Fruit fly (Drosophila melanogaster) whole organism, embryonic: ENCODE measurements around the gene Papss.
A peak's percentile ranks its signal among the peaks of the same experiment; 100 is the strongest.

ENCODE experiments used
- ATbp ChIP-seq: fragments of 200-800 bp; sonication (Bioruptor generic); optimal IDR thresholded peaks from 2 replicates; lab custom pipeline; 2017; ENCODE audit warnings: missing biosample characterization, mild to moderate bottlenecking, missing genetic modification characterization, missing genetic modification reagents
- Aef1 ChIP-seq: fragments of 200-800 bp; sonication (Bioruptor generic); IDR thresholded peaks from 3 replicates; pipeline ENCODE4 v1.3.6; 2022; ENCODE audit warnings: missing biosample characterization, missing genetic modification characterization
- B-H2 ChIP-seq: fragments of 200-800 bp; sonication (Bioruptor generic); optimal IDR thresholded peaks from 2 replicates; lab custom pipeline; 2018; ENCODE audit warnings: missing biosample characterization, mild to moderate bottlenecking, missing genetic modification characterization
- BEAF-32 ChIP-seq: fragments of 200-800 bp; sonication (Bioruptor generic); optimal IDR thresholded peaks from 3 replicates; lab custom pipeline; 2017; ENCODE audit warnings: missing biosample characterization, missing genetic modification characterization, mild to moderate bottlenecking, moderate library complexity, missing genetic modification reagents
- CG11085 ChIP-seq: fragments of 200-800 bp; sonication (Bioruptor generic); IDR thresholded peaks from 2 replicates; pipeline ENCODE4 v1.3.6; 2022; ENCODE audit warnings: missing biosample characterization, missing genetic modification characterization
- CG12219 ChIP-seq: fragments of 200-800 bp; sonication (Bioruptor generic); optimal IDR thresholded peaks from 3 replicates; lab custom pipeline; 2018; ENCODE audit warnings: missing biosample characterization, mild to moderate bottlenecking, missing genetic modification characterization
- CG12236 ChIP-seq: fragments of 200-800 bp; sonication (Bioruptor generic); optimal IDR thresholded peaks from 2 replicates; lab custom pipeline; 2016; ENCODE audit warnings: missing biosample characterization, missing genetic modification characterization
- CG12299 ChIP-seq: fragments of 200-800 bp; sonication (Bioruptor generic); optimal IDR thresholded peaks from 2 replicates; lab custom pipeline; 2018; ENCODE audit warnings: missing biosample characterization, mild to moderate bottlenecking, missing genetic modification characterization
- CG1233 ChIP-seq: fragments of 200-800 bp; sonication (Bioruptor generic); optimal IDR thresholded peaks from 4 replicates; lab custom pipeline; 2018; ENCODE audit warnings: missing biosample characterization, mild to moderate bottlenecking, missing genetic modification characterization
- CG15269 ChIP-seq: fragments of 200-800 bp; sonication (Bioruptor generic); optimal IDR thresholded peaks from 2 replicates; lab custom pipeline; 2018; ENCODE audit warnings: missing biosample characterization, mild to moderate bottlenecking, missing genetic modification characterization, moderate library complexity
- CG1832 ChIP-seq: fragments of 200-800 bp; sonication (Bioruptor generic); optimal IDR thresholded peaks from 2 replicates; lab custom pipeline; 2017; ENCODE audit warnings: missing biosample characterization, mild to moderate bottlenecking, missing genetic modification characterization, inconsistent platforms
- CG18764 ChIP-seq: fragments of 200-800 bp; sonication (Bioruptor generic); optimal IDR thresholded peaks from 3 replicates; lab custom pipeline; 2016; ENCODE audit warnings: missing biosample characterization, missing genetic modification characterization
- CG2199 ChIP-seq: fragments of 200-800 bp; sonication (Bioruptor generic); IDR thresholded peaks from 3 replicates; pipeline ENCODE4 v1.3.6; 2022; ENCODE audit warnings: missing biosample characterization, missing genetic modification characterization
- CG3726 ChIP-seq: fragments of 200-800 bp; sonication (Bioruptor generic); IDR thresholded peaks from 3 replicates; pipeline ENCODE4, ENCODE4 v1.3.6; 2022; ENCODE audit warnings: missing biosample characterization, missing genetic modification characterization
- CG3995 ChIP-seq: fragments of 200-800 bp; sonication (Bioruptor generic); optimal IDR thresholded peaks from 3 replicates; lab custom pipeline; 2016; ENCODE audit warnings: missing biosample characterization, missing genetic modification characterization
- CG4282 ChIP-seq: fragments of 200-800 bp; sonication (Bioruptor generic); optimal IDR thresholded peaks from 2 replicates; lab custom pipeline; 2016; ENCODE audit warnings: missing biosample characterization, missing genetic modification characterization
- CG7372 ChIP-seq: fragments of 200-800 bp; sonication (Bioruptor generic); IDR thresholded peaks from 2 replicates; pipeline ENCODE4 v1.3.6; 2022; ENCODE audit warnings: missing biosample characterization, missing genetic modification characterization
- CG7963 ChIP-seq: fragments of 200-800 bp; sonication (Bioruptor generic); IDR thresholded peaks from 3 replicates; pipeline ENCODE4 v1.3.6; 2022; ENCODE audit warnings: missing biosample characterization, missing genetic modification characterization; ENCODE audit not compliant: partially characterized antibody
- CG7987 ChIP-seq: fragments of 200-800 bp; sonication (Bioruptor generic); optimal IDR thresholded peaks from 2 replicates; lab custom pipeline; 2018; ENCODE audit warnings: missing biosample characterization, mild to moderate bottlenecking, missing genetic modification characterization, moderate library complexity
- CG9817 ChIP-seq: fragments of 200-800 bp; sonication (Bioruptor generic); optimal IDR thresholded peaks from 2 replicates; lab custom pipeline; 2018; ENCODE audit warnings: missing biosample characterization, mild to moderate bottlenecking, missing genetic modification characterization, moderate library complexity
- CG9932 ChIP-seq: fragments of 200-800 bp; sonication (Bioruptor generic); IDR thresholded peaks from 2 replicates; pipeline ENCODE4 v1.3.6; 2022; ENCODE audit warnings: missing biosample characterization, missing genetic modification characterization
- Doc2 ChIP-seq: fragments of 200-800 bp; sonication (Bioruptor generic); IDR thresholded peaks from 2 replicates; pipeline ENCODE4 v1.3.6; 2022; ENCODE audit warnings: missing biosample characterization, missing genetic modification characterization
- Fer1 ChIP-seq: fragments of 200-800 bp; sonication (Bioruptor generic); optimal IDR thresholded peaks from 2 replicates; lab custom pipeline; 2017; ENCODE audit warnings: missing biosample characterization, mild to moderate bottlenecking, missing genetic modification characterization
- HLH3B ChIP-seq: fragments of 200-800 bp; sonication (Bioruptor generic); IDR thresholded peaks from 2 replicates; pipeline ENCODE4 v1.3.6; 2022; ENCODE audit warnings: missing biosample characterization, missing genetic modification characterization
- Hmr ChIP-seq: fragments of 200-800 bp; sonication (Bioruptor generic); optimal IDR thresholded peaks from 3 replicates; lab custom pipeline; 2017; ENCODE audit warnings: mild to moderate bottlenecking, missing biosample characterization, missing genetic modification reagents, missing genetic modification characterization
- NK7.1 ChIP-seq: fragments of 200-800 bp; sonication (Bioruptor generic); optimal IDR thresholded peaks from 3 replicates; lab custom pipeline; 2016; ENCODE audit warnings: missing biosample characterization, missing genetic modification characterization
- Pdp1 ChIP-seq, 2 experiments: fragments of 200-800 bp; sonication (Bioruptor generic); optimal IDR thresholded peaks; 3 replicates each; lab custom pipeline; 2016; ENCODE audit warnings: missing biosample characterization in 2 of 2, missing genetic modification characterization in 2 of 2, mild to moderate bottlenecking in 1 of 2, moderate library complexity in 1 of 2
- Ptx1 ChIP-seq: fragments of 200-800 bp; sonication (Bioruptor generic); IDR thresholded peaks from 2 replicates; pipeline ENCODE4 v1.3.6; 2022; ENCODE audit warnings: missing biosample characterization, missing genetic modification characterization
- Sin3A ChIP-seq: fragments of >200 bp; optimal IDR thresholded peaks from 2 replicates; lab custom pipeline; 2018
- ac ChIP-seq: fragments of 200-800 bp; sonication (Bioruptor generic); optimal IDR thresholded peaks from 3 replicates; lab custom pipeline; 2017; ENCODE audit warnings: missing biosample characterization, mild to moderate bottlenecking, missing genetic modification characterization
- ap ChIP-seq: fragments of 200-800 bp; sonication (Bioruptor generic); IDR thresholded peaks from 2 replicates; pipeline ENCODE4 v1.3.6; 2022; ENCODE audit warnings: missing biosample characterization, missing genetic modification characterization
- chinmo ChIP-seq: fragments of 200-800 bp; sonication (Bioruptor generic); IDR thresholded peaks from 4 replicates; pipeline ENCODE4 v1.3.6; 2022; ENCODE audit warnings: missing biosample characterization, missing genetic modification characterization; ENCODE audit not compliant: partially characterized antibody
- crol ChIP-seq: fragments of 200-800 bp; sonication (Bioruptor generic); IDR thresholded peaks from 2 replicates; pipeline ENCODE4 v1.3.6; 2022; ENCODE audit warnings: missing biosample characterization, missing genetic modification characterization
- fd3F ChIP-seq: fragments of 200-800 bp; sonication (Bioruptor generic); optimal IDR thresholded peaks from 2 replicates; lab custom pipeline; 2018; ENCODE audit warnings: missing biosample characterization, mild to moderate bottlenecking, missing genetic modification characterization, moderate library complexity
- gce ChIP-seq: fragments of 200-800 bp; sonication (Bioruptor generic); IDR thresholded peaks from 3 replicates; pipeline ENCODE4 v1.3.6; 2022; ENCODE audit warnings: missing biosample characterization, missing genetic modification characterization
- grau ChIP-seq: fragments of 200-800 bp; optimal IDR thresholded peaks from 3 replicates; lab custom pipeline; 2019; ENCODE audit warnings: missing biosample characterization, mild to moderate bottlenecking, missing genetic modification characterization, moderate library complexity
- hkb ChIP-seq, 2 experiments: fragments of 200-800 bp in 1 of 2; fragments of >200 bp in 1 of 2; sonication (Bioruptor generic) in 1 of 2; IDR thresholded peaks in 1 of 2; optimal IDR thresholded peaks in 1 of 2; 2 replicates each; pipeline versions ENCODE4 v1.3.6 to Lab custom; 2017 to 2022; ENCODE audit warnings: missing biosample characterization in 1 of 2, missing genetic modification characterization in 1 of 2
- ken ChIP-seq: fragments of 200-800 bp; sonication (Bioruptor generic); IDR thresholded peaks from 3 replicates; pipeline ENCODE4 v1.3.6; 2022; ENCODE audit warnings: missing biosample characterization, missing genetic modification characterization
- maf-S ChIP-seq: fragments of 200-800 bp; sonication (Bioruptor generic); optimal IDR thresholded peaks from 2 replicates; lab custom pipeline; 2016; ENCODE audit warnings: missing biosample characterization, missing genetic modification characterization
- nau ChIP-seq: fragments of 200-800 bp; sonication (Bioruptor generic); optimal IDR thresholded peaks from 3 replicates; lab custom pipeline; 2017; ENCODE audit warnings: missing biosample characterization, mild to moderate bottlenecking, missing genetic modification characterization, missing genetic modification reagents
- phol ChIP-seq: fragments of 200-800 bp; sonication (Bioruptor generic); optimal IDR thresholded peaks from 3 replicates; lab custom pipeline; 2018; ENCODE audit warnings: missing biosample characterization, mild to moderate bottlenecking, missing genetic modification characterization, moderate library complexity
- pros ChIP-seq: fragments of 200-800 bp; sonication (Bioruptor generic); optimal IDR thresholded peaks from 3 replicates; lab custom pipeline; 2019; ENCODE audit warnings: missing biosample characterization, mild to moderate bottlenecking, missing genetic modification characterization, moderate library complexity
- schlank ChIP-seq: fragments of 200-800 bp; sonication (Bioruptor generic); optimal IDR thresholded peaks from 2 replicates; lab custom pipeline; 2018; ENCODE audit warnings: missing biosample characterization, mild to moderate bottlenecking, missing genetic modification characterization
- tup ChIP-seq: fragments of 200-800 bp; sonication (Bioruptor generic); optimal IDR thresholded peaks from 2 replicates; lab custom pipeline; 2016; ENCODE audit warnings: missing biosample characterization, mild to moderate bottlenecking, missing genetic modification characterization, moderate library complexity
- unc-4 ChIP-seq: fragments of 200-800 bp; sonication (Bioruptor generic); IDR thresholded peaks from 2 replicates; pipeline ENCODE4 v1.3.6; 2022; ENCODE audit warnings: missing biosample characterization, missing genetic modification characterization; ENCODE audit not compliant: partially characterized antibody
- unpg ChIP-seq: fragments of 200-800 bp; sonication (Bioruptor generic); optimal IDR thresholded peaks from 3 replicates; lab custom pipeline; 2018; ENCODE audit warnings: missing biosample characterization, mild to moderate bottlenecking, missing genetic modification characterization, moderate library complexity
- zfh1 ChIP-seq: fragments of 200-800 bp; sonication (Bioruptor generic); IDR thresholded peaks from 3 replicates; pipeline ENCODE4 v1.3.6; 2022; ENCODE audit warnings: missing biosample characterization, missing genetic modification characterization

Papss gene

DNA sequence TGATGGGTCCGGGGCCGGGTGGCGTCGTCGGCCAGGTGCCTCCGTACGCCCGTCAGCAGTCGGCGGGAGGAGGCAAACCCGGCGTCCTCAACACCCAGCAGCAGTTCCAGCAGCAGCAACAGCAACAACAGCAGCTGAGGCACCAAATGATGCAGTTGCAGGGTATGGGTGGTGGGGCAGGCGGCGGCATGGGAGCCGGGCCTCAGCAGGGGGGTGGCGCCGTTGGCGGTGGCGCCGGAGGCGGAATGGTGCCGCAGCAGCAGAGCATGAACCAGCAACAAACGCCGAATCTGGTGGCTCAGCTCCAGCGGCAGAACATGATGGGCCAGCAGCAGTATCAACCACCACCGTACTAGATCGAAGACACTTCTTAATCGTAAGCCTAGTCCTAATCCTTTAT lies 586 bp upstream of the Papss start:
- TF ChIP-seq nau (GFP tag; lab: Kevin White, UChicago): no peak
- TF ChIP-seq crol (GFP tag; lab: Robert Waterston, UW): peak; percentile 50
- TF ChIP-seq ken (GFP tag; lab: Robert Waterston, UW): 0 out of 3 replicates have a peak, but pooled peaks have one; percentile 32
- 0 out of 3 replicates have a peak, but pooled peaks have one; percentile 17 for TF ChIP-seq CG7963 (GFP tag; lab: Robert Waterston, UW)

DNA sequence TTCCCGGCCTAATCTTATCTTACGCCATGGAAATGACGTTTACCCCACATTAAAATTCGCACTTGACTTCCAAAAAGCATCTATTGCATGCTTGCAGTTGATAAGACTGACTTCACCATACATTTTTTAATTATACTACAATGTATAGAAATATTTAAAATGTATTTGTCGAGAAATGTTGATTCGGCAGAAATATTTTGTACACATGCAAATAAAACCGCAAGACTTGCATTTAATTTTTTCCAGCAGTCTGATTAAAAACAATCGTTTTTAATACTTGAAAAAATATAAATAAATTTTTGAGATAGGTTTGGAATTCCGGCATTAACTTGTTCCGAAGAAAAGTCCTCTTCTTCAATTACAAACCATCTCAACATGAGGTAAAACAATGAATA lies 811 bp downstream of the Papss start:
- TF ChIP-seq Pdp1 (GFP tag; optimal IDR thresholded peaks at IDR 0.05; lab: Kevin White, UChicago) (peak in 1 of 2 experiments; percentile 34), CG11085 (GFP tag; lab: Robert Waterston, UW) (no peak)

DNA sequence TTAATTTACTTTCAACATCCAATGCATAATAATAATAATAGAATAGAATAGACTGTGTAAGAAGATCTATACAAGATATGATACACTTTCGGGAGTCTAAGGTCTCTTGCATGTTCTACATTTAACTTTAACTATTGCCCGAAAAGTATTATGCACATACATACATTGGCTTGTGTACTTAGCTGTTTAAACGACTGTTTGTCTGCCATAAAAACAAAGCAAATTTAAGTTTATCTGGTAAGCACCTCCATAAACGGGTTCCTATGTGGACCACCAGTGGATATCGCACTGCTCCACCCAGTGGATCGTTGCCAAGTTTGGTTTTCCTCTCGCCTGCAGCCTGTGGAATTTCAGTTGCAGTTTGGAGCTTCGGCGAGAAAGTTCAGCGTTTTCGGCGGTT lies 1.9 kb downstream of the Papss start:
- TF ChIP-seq unpg (GFP tag; lab: Kevin White, UChicago) (peak; percentile 52), B-H2 (GFP tag; lab: Kevin White, UChicago) (peak; percentile 0), CG9932 (no peak), tup (GFP tag; lab: Kevin White, UChicago) (no peak), CG4282 (GFP tag; lab: Kevin White, UChicago) (no peak), maf-S (no peak), zfh1 (GFP tag; lab: Robert Waterston, UW) (no peak), fd3F (GFP tag; lab: Kevin White, UChicago) (peak; percentile 17), CG3726 (GFP tag; lab: Robert Waterston, UW) (no peak), unc-4 (no peak), phol (tag; lab: Kevin White, UChicago) (no peak), NK7.1 (GFP tag; lab: Kevin White, UChicago) (peak; percentile 34), ATbp (GFP tag; lab: Kevin White, UChicago) (peak; percentile 85), pros (no peak), grau (tag; lab: Kevin White, UChicago) (peak; percentile 2), CG9817 (tag; lab: Kevin White, UChicago) (peak; percentile 10), ac (GFP tag; lab: Kevin White, UChicago) (no peak), Aef1 (GFP tag; lab: Robert Waterston, UW) (no peak), CG7372 (GFP tag; lab: Robert Waterston, UW) (no peak), hkb (optimal IDR thresholded peaks at IDR 0.05; lab: Kevin White, UChicago) (no peak), hkb (GFP tag; IDR thresholded peaks at IDR 0.05; lab: Robert Waterston, UW) (peak; percentile 55; the same call in 1 of the 2 replicates), CG7987 (GFP tag; lab: Kevin White, UChicago) (peak; percentile 39), CG2199 (GFP tag; lab: Robert Waterston, UW) (no peak), Doc2 (GFP tag; lab: Robert Waterston, UW) (no peak), Fer1 (GFP tag; lab: Kevin White, UChicago) (peak; percentile 63), CG12236 (GFP tag; lab: Kevin White, UChicago) (no peak), chinmo (GFP tag; lab: Robert Waterston, UW) (no peak), Ptx1 (GFP tag; lab: Robert Waterston, UW) (no peak), CG18764 (GFP tag; lab: Kevin White, UChicago) (no peak), ap (GFP tag; lab: Robert Waterston, UW) (no peak), CG12219 (peak; percentile 8), CG15269 (peak; percentile 27), CG1832 (GFP tag; lab: Kevin White, UChicago) (no peak), Hmr (GFP tag; lab: Kevin White, UChicago) (peak; percentile 77), CG12299 (tag; lab: Kevin White, UChicago) (peak; percentile 29), Sin3A (no peak), gce (GFP tag; lab: Robert Waterston, UW) (no peak), schlank (tag; lab: Kevin White, UChicago) (peak; percentile 72), HLH3B (GFP tag; lab: Robert Waterston, UW) (0 out of 2 replicates have a peak, but pooled peaks have one; percentile 6), BEAF-32 (GFP tag; lab: Kevin White, UChicago) (no peak), CG1233 (GFP tag; lab: Kevin White, UChicago) (peak; percentile 13), CG3995 (GFP tag; lab: Kevin White, UChicago) (no peak)
